Worm (Caenorhabditis elegans): ENCODE results near the gene tdo-2.
A peak's percentile ranks its signal among the peaks of the same experiment; 100 is the strongest.

tdo-2 gene

ce11 chrIII:5906749-5907148, 13.0 kb downstream of the tdo-2 start, which contains the start of gene erd-2.2:
TSS of gene erd-2.2 (plus strand) at chrIII:5907049.
- TF ChIP-seq bed-3 (GFP tag; optimal IDR thresholded peaks at IDR 0.05) (no peak), unc-62 (GFP tag; optimal IDR thresholded peaks at IDR 0.05) (no peak), ceh-83 (GFP tag; optimal IDR thresholded peaks at IDR 0.05) (no peak), mep-1 (tag; optimal IDR thresholded peaks at IDR 0.05) (no peak), cnd-1 (tag; optimal IDR thresholded peaks at IDR 0.05) (no peak), ztf-11 (tag; optimal IDR thresholded peaks at IDR 0.05) (no peak), mab-5 (tag; optimal IDR thresholded peaks at IDR 0.05) (no peak), M03D4.4 (tag; optimal IDR thresholded peaks at IDR 0.05) (no peak), pha-4 (tag; optimal IDR thresholded peaks at IDR 0.05) (no peak), drap-1 (GFP tag; optimal IDR thresholded peaks at IDR 0.05) (no peak), lin-13 (tag; optimal IDR thresholded peaks at IDR 0.05) (no peak)

DNA sequence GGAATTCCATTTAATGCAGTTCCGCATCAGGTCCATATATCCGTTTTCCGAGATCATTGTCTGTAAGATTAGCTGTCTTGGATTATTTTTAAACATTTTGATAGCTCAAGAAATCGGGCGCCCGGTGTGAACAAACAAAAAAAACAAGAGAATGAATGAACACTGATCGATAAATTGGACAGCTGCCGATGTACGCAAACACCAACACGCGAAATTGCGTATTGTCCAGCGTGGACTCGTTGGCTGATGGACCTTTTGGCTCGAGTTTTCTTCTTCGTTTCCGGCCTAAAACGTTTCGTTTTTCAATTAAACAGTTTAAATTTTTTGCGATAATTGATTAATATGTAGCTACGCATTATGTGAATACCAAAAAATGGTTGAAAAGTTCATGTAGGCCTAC, 13.7 kb downstream of the tdo-2 start, which contains the start of gene dpff-1:
TSS of gene dpff-1 (minus strand) at position 288 of the 400 bp plus-strand sequence.
- TF ChIP-seq lin-13 (tag; optimal IDR thresholded peaks at IDR 0.05): peak; percentile 27
- peak; percentile 70 for TF ChIP-seq hlh-1 (tag; optimal IDR thresholded peaks at IDR 0.05)
- no peak for TF ChIP-seq ham-2 (GFP tag; optimal IDR thresholded peaks at IDR 0.05)
- TF ChIP-seq nhr-2 (tag; optimal IDR thresholded peaks at IDR 0.05): no peak
- no peak for TF ChIP-seq mab-5 (tag; optimal IDR thresholded peaks at IDR 0.05)
- no peak for TF ChIP-seq ces-1 (GFP tag; optimal IDR thresholded peaks at IDR 0.05)
- TF ChIP-seq lin-32 (GFP tag; optimal IDR thresholded peaks at IDR 0.05): no peak
- no peak for TF ChIP-seq tbx-8 (GFP tag; optimal IDR thresholded peaks at IDR 0.05)
- peak; percentile 7 for TF ChIP-seq cnd-1 (tag; optimal IDR thresholded peaks at IDR 0.05)
- TF ChIP-seq pha-4 (tag; optimal IDR thresholded peaks at IDR 0.05): peak; percentile 29
- peak; percentile 2 for TF ChIP-seq mep-1 (tag; optimal IDR thresholded peaks at IDR 0.05)
- no peak for TF ChIP-seq snpc-4 (tag; optimal IDR thresholded peaks at IDR 0.05)
- TF ChIP-seq zip-8 (tag; optimal IDR thresholded peaks at IDR 0.05): no peak
- no peak for TF ChIP-seq ztf-11 (tag; optimal IDR thresholded peaks at IDR 0.05)
- peak; percentile 50 for TF ChIP-seq ceh-43 (GFP tag; optimal IDR thresholded peaks at IDR 0.05)
- no peak for TF ChIP-seq ceh-83 (GFP tag; optimal IDR thresholded peaks at IDR 0.05)
- TF ChIP-seq mls-2 (tag; optimal IDR thresholded peaks at IDR 0.05): no peak
- TF ChIP-seq bed-3 (GFP tag; optimal IDR thresholded peaks at IDR 0.05): no peak
- peak; percentile 67 for TF ChIP-seq ceh-39 (tag; optimal IDR thresholded peaks at IDR 0.05)
- no peak for TF ChIP-seq nhr-28 (tag; optimal IDR thresholded peaks at IDR 0.05)
- no peak for TF ChIP-seq lsy-2 (tag; optimal IDR thresholded peaks at IDR 0.05)
- no peak for TF ChIP-seq elt-3 (tag; optimal IDR thresholded peaks at IDR 0.05)
- no peak for TF ChIP-seq nhr-76 (tag; optimal IDR thresholded peaks at IDR 0.05)

DNA sequence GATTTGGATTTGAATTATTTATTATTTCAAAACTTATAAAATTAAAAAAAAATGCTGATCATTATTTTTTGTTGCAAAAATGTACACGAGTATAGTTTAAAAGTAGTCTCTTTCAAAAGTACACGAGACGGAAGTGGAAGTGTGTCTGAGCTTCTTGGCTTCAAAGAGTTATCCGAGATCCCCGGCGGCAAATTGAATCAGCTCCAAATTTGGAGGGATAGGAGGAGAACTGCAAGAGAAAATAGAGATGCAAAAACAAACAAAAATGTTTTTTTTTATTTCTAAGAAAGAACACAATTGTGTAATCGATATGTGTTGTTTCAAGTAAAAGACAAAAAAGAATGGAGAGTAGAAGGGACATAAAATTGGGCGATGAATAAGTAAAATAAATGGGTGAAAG, 17.2 kb downstream of the tdo-2 start:
- TF ChIP-seq ces-1 (GFP tag; optimal IDR thresholded peaks at IDR 0.05) (peak; percentile 82), ceh-43 (GFP tag; optimal IDR thresholded peaks at IDR 0.05) (no peak)

DNA sequence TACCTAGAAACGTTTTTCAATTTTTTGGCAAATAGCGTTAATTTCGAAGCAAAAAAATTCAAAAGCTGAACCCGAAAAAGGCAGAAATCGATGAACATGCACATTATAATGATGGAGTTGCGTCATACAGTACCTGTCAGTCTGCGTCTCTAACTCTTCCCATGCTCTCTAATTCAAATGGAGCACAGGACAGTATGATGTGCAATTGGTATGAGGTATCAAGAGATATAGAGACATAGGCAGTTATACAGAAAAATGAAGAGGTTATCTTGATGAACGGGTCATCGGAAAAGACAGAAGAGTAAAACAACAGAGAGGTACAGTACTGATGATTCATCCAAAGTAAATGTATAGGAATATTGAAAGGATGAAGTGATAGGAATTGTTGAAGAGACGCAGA, 19.0 kb downstream of the tdo-2 start:
- TF ChIP-seq ceh-39 (tag; optimal IDR thresholded peaks at IDR 0.05) (peak; percentile 96), zip-8 (tag; optimal IDR thresholded peaks at IDR 0.05) (peak; percentile 92), tbx-8 (GFP tag; optimal IDR thresholded peaks at IDR 0.05) (no peak), nhr-2 (tag; optimal IDR thresholded peaks at IDR 0.05) (peak; percentile 85), nhr-237 (tag; optimal IDR thresholded peaks at IDR 0.05) (no peak), M03D4.4 (tag; optimal IDR thresholded peaks at IDR 0.05) (no peak)

- TF ChIP-seq ceh-43 (GFP tag; optimal IDR thresholded peaks at IDR 0.05) (no peak), ztf-11 (tag; optimal IDR thresholded peaks at IDR 0.05) (no peak), nhr-237 (tag; optimal IDR thresholded peaks at IDR 0.05) (no peak), hlh-1 (tag; optimal IDR thresholded peaks at IDR 0.05) (peak; percentile 59), unc-120 (tag; optimal IDR thresholded peaks at IDR 0.05; ENCODE audit: poor library complexity, severe bottlenecking) (peak; percentile 67)
Observed at ce11 chrIII:5898631-5899030, 21.1 kb downstream of the tdo-2 start.

DNA sequence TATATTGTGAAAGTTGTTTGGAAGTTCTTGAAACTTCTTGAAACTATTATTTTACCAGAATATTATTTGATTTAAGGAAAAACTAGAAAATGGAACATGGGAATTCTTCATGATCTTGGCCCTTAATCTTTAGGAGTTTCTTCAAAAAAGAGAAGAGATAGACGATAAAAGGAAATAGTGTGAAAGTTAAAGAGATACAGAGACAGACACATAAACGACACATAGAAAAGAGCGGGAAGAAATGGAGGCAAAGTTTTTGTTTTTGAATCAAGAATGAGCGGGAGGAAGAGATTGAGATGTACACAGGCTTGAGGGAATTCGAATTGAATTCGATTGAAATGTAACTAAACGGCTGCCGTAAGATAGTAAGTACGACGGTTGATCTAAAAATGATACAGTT, 22.3 kb downstream of the tdo-2 start:
- TF ChIP-seq ces-1 (GFP tag; optimal IDR thresholded peaks at IDR 0.05): peak; percentile 27
- no peak for TF ChIP-seq nhr-237 (tag; optimal IDR thresholded peaks at IDR 0.05)
- no peak for TF ChIP-seq ceh-39 (tag; optimal IDR thresholded peaks at IDR 0.05)
- no peak for TF ChIP-seq hlh-1 (tag; optimal IDR thresholded peaks at IDR 0.05)
- no peak for TF ChIP-seq pha-4 (tag; optimal IDR thresholded peaks at IDR 0.05)

DNA sequence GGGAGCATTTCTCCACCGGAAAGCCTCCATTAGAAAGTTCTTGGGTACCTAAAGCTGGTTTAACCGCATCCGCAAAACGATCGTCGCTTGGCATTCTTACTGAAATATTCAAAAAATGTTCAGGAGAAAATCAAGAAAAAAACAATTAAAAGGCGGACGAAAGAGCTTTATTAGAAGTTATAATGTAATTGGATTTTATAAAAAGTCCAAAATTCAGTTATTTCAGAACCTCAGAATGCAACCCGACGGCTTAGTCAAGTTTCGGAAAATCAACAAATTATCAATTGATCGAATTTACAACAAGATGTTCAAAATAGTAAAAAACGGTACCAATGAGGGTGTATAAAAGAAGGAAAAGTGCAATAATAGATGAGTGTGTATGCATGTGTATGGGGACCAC, 23.8 kb downstream of the tdo-2 start, which contains the start of gene pxl-1:
TSS of gene pxl-1 (minus strand) at position 101 of the 400 bp plus-strand sequence.
- TF ChIP-seq sptf-1 (tag; optimal IDR thresholded peaks at IDR 0.05) (no peak), unc-120 (tag; optimal IDR thresholded peaks at IDR 0.05; ENCODE audit: poor library complexity, severe bottlenecking) (no peak), nhr-28 (tag; optimal IDR thresholded peaks at IDR 0.05) (no peak), hlh-1 (tag; optimal IDR thresholded peaks at IDR 0.05) (no peak), blmp-1 (tag; optimal IDR thresholded peaks at IDR 0.05) (no peak), nhr-12 (tag; optimal IDR thresholded peaks at IDR 0.05) (no peak), M03D4.4 (tag; optimal IDR thresholded peaks at IDR 0.05) (no peak), elt-1 (tag; optimal IDR thresholded peaks at IDR 0.05; ENCODE audit: borderline replicate concordance, insufficient read depth) (no peak), ham-2 (GFP tag; optimal IDR thresholded peaks at IDR 0.05) (no peak), elt-3 (tag; optimal IDR thresholded peaks at IDR 0.05) (no peak), pha-4 (tag; optimal IDR thresholded peaks at IDR 0.05) (no peak), ces-1 (GFP tag; optimal IDR thresholded peaks at IDR 0.05) (no peak)

Data from whole organism, mixed stage, embryonic.